Fruit fly (Drosophila melanogaster): Measurements from ENCODE around the gene Cpr66D.

Cpr66D gene

dm6 chr3L:8675545-8676084, 35.4 kb downstream of the Cpr66D start, which contains the start of gene hry (continued):
- TF ChIP-seq CG13424 (tag; optimal IDR thresholded peaks at IDR 0.05), result peak; percentile 12
- TF ChIP-seq crol (GFP tag; IDR thresholded peaks at IDR 0.05), result peak; percentile 67
- peak; percentile 94 for TF ChIP-seq CG7372 (GFP tag; IDR thresholded peaks at IDR 0.05)
- TF ChIP-seq Sox102F (GFP tag; optimal IDR thresholded peaks at IDR 0.05), result no peak
- peak; percentile 48; the same call in 1 of the 2 replicates for TF ChIP-seq sob (GFP tag; IDR thresholded peaks at IDR 0.05)
- TF ChIP-seq nerfin-1 (tag; optimal IDR thresholded peaks at IDR 0.05), result no peak
- peak; percentile 86 for TF ChIP-seq CG17829 (tag; optimal IDR thresholded peaks at IDR 0.05)
- TF ChIP-seq CG6175 (GFP tag; IDR thresholded peaks at IDR 0.05), result 0 out of 3 replicates have a peak, but pooled peaks have one; percentile 30
- TF ChIP-seq Jarid2 (GFP tag; optimal IDR thresholded peaks at IDR 0.05), result peak; percentile 100
- TF ChIP-seq CG13775 (GFP tag; optimal IDR thresholded peaks at IDR 0.05), result peak; percentile 27
- peak; percentile 100 for TF ChIP-seq CG15479 (GFP tag; optimal IDR thresholded peaks at IDR 0.05)
- peak; percentile 99 for TF ChIP-seq CG10543 (GFP tag; optimal IDR thresholded peaks at IDR 0.05)
- TF ChIP-seq pzg (GFP tag; optimal IDR thresholded peaks at IDR 0.05), result no peak
- TF ChIP-seq knrl (GFP tag; IDR thresholded peaks at IDR 0.05; ENCODE audit: partially characterized antibody), result peak; percentile 33; the same call in 2 of the 3 replicates
- peak; percentile 28 for TF ChIP-seq zf30C (GFP tag; optimal IDR thresholded peaks at IDR 0.05)
- peak in 1 of 2 experiments; percentile 44 for TF ChIP-seq Eip74EF (GFP tag; optimal IDR thresholded peaks at IDR 0.05)
- TF ChIP-seq Sry-δ (GFP tag; optimal IDR thresholded peaks at IDR 0.05), result no peak
- TF ChIP-seq CG34422 (GFP tag; IDR thresholded peaks at IDR 0.05), result peak; percentile 55; the same call in 2 of the 3 replicates
- no peak for TF ChIP-seq NK7.1 (GFP tag; optimal IDR thresholded peaks at IDR 0.05)
- no peak for TF ChIP-seq CG11085 (GFP tag; IDR thresholded peaks at IDR 0.05)
- TF ChIP-seq GATAe (GFP tag; conservative IDR thresholded peaks at IDR 0.05), result peak; percentile 61; the same call in 1 of the 2 replicates
- TF ChIP-seq lov (optimal IDR thresholded peaks at IDR 0.05), result no peak
- 0 out of 3 replicates have a peak, but pooled peaks have one; percentile 13 for TF ChIP-seq lov (GFP tag; IDR thresholded peaks at IDR 0.05)
- peak; percentile 11 for TF ChIP-seq trem (tag; optimal IDR thresholded peaks at IDR 0.05)
- TF ChIP-seq CG6791 (GFP tag; IDR thresholded peaks at IDR 0.05; ENCODE audit: partially characterized antibody), result peak; percentile 41; the same call in 1 of the 3 replicates
- TF ChIP-seq nom (GFP tag; optimal IDR thresholded peaks at IDR 0.05), result peak; percentile 87
- TF ChIP-seq fd102C (GFP tag; optimal IDR thresholded peaks at IDR 0.05), result peak; percentile 66
- TF ChIP-seq nau (GFP tag; optimal IDR thresholded peaks at IDR 0.05), result peak; percentile 64
- TF ChIP-seq CG14965 (GFP tag; optimal IDR thresholded peaks at IDR 0.05; ENCODE audit: borderline replicate concordance), result no peak
- TF ChIP-seq NFAT (GFP tag; IDR thresholded peaks at IDR 0.05), result peak; percentile 27; the same call in 1 of the 2 replicates
- TF ChIP-seq CG14014 (GFP tag; IDR thresholded peaks at IDR 0.05), result peak; percentile 62; the same call in 1 of the 2 replicates
- TF ChIP-seq zfh1 (GFP tag; IDR thresholded peaks at IDR 0.05), result peak; percentile 34; the same call in 1 of the 3 replicates
- TF ChIP-seq CG18262 (tag; optimal IDR thresholded peaks at IDR 0.05), result peak; percentile 40
- TF ChIP-seq sr (GFP tag; IDR thresholded peaks at IDR 0.05), result peak; percentile 35; the same call in 1 of the 3 replicates
- TF ChIP-seq ara (GFP tag; IDR thresholded peaks at IDR 0.05), result 0 out of 2 replicates have a peak, but pooled peaks have one; percentile 14
- TF ChIP-seq pfk (GFP tag; optimal IDR thresholded peaks at IDR 0.05), result peak; percentile 4
- TF ChIP-seq wek (GFP tag; optimal IDR thresholded peaks at IDR 0.05), result peak; percentile 42
- no peak for TF ChIP-seq CG11093 (GFP tag; IDR thresholded peaks at IDR 0.05)
- peak; percentile 27 for TF ChIP-seq vfl (GFP tag; optimal IDR thresholded peaks at IDR 0.05)
- TF ChIP-seq Blimp-1 (GFP tag; optimal IDR thresholded peaks at IDR 0.05), result peak; percentile 92
- TF ChIP-seq Nf-YC (tag; optimal IDR thresholded peaks at IDR 0.05), result peak; percentile 86
- TF ChIP-seq cg (GFP tag; optimal IDR thresholded peaks at IDR 0.05), result peak; percentile 96
- TF ChIP-seq CG2120 (GFP tag; optimal IDR thresholded peaks at IDR 0.05), result no peak
- TF ChIP-seq gt (GFP tag; IDR thresholded peaks at IDR 0.05), result no peak
- no peak for TF ChIP-seq CTCF (GFP tag; optimal IDR thresholded peaks at IDR 0.05)
- peak in 1 of 3 experiments; percentile 73 for TF ChIP-seq Stat92E (GFP tag; optimal IDR thresholded peaks at IDR 0.05)
- TF ChIP-seq MESR4 (GFP tag; optimal IDR thresholded peaks at IDR 0.05), result no peak
- TF ChIP-seq zen2 (GFP tag; IDR thresholded peaks at IDR 0.05; ENCODE audit: partially characterized antibody), result 0 out of 3 replicates have a peak, but pooled peaks have one; percentile 21
- TF ChIP-seq Adf1 (GFP tag; IDR thresholded peaks at IDR 0.05), result peak; percentile 86
